Worm (Caenorhabditis elegans): ENCODE data around the gene T28B11.1.

DNA sequence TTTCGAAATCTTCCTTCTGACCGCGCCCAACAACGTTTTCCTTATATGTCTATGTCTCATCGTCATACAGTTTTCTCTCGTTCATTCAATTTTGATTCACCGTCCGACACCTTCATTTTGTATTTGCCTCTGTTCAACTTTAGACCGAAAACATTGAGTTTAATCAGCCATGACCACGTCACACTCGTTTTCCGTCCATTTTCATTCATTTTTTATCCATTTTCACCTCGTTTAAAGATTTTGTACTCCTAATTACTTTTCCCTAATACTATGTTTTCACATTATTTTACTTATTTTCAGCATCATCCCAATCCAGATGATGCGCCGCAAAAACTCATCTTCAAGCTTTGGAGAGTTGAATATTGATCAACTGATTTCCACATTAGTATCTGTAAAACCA is 30.0 kb downstream of the T28B11.1 start, which contains the start of gene pph-1:
- TF ChIP-seq nhr-12 (tag; optimal IDR thresholded peaks at IDR 0.05) (no peak), pha-4 (tag; optimal IDR thresholded peaks at IDR 0.05) (no peak), hlh-1 (tag; optimal IDR thresholded peaks at IDR 0.05) (no peak), nhr-237 (tag; optimal IDR thresholded peaks at IDR 0.05) (no peak), ceh-43 (GFP tag; optimal IDR thresholded peaks at IDR 0.05) (no peak), snpc-4 (tag; optimal IDR thresholded peaks at IDR 0.05) (no peak)

Data from whole organism, mixed stage, embryonic.